Fruit fly (Drosophila melanogaster) whole organism: ENCODE results near the gene CG32373.

Experiments used
- CG8478 ChIP-seq: fragments of >200 bp; optimal IDR thresholded peaks from 2 replicates; lab custom pipeline; 2018; ENCODE audit warnings: inconsistent platforms
- Dll ChIP-seq: fragments of >200 bp; optimal IDR thresholded peaks from 2 replicates; lab custom pipeline; 2017
- pan ChIP-seq: fragments of >200 bp; optimal IDR thresholded peaks from 2 replicates; lab custom pipeline; 2017
- psq ChIP-seq: fragments of >200 bp; optimal IDR thresholded peaks from 2 replicates; lab custom pipeline; 2017
- usp ChIP-seq: fragments of >200 bp; optimal IDR thresholded peaks from 2 replicates; lab custom pipeline; 2017; ENCODE audit warnings: missing biosample characterization, missing genetic modification characterization, mixed read lengths

- TF ChIP-seq pan = no peak
- TF ChIP-seq usp = no peak
- TF ChIP-seq psq (lab: Kevin White, UChicago) = no peak
- no peak for TF ChIP-seq CG8478 (lab: Kevin White, UChicago)
- TF ChIP-seq Dll (lab: Kevin White, UChicago) = no peak
These were observed 47.0 kb upstream of the CG32373 start for dm6 chr3L:7603397-7603796.
